Fruit fly (Drosophila melanogaster): ENCODE data around the gene upd1.
A peak's percentile ranks its signal among the peaks of the same experiment; 100 is the strongest.

upd1 gene

dm6 chrX:18309241-18309697, at the start of gene upd1:
Gene upd1, minus strand, starts transcription at chrX:18309291.
- no peak for TF ChIP-seq CG17801 (GFP tag; optimal IDR thresholded peaks at IDR 0.05; ENCODE audit: partially characterized antibody)

dm6 chrX:18358352-18358931, 49.4 kb upstream of the upd1 start, which contains the start of gene CG6106:
Gene CG6106, plus strand, starts transcription at chrX:18358881.
- TF ChIP-seq CG17801 (GFP tag; optimal IDR thresholded peaks at IDR 0.05; ENCODE audit: partially characterized antibody): no peak

DNA sequence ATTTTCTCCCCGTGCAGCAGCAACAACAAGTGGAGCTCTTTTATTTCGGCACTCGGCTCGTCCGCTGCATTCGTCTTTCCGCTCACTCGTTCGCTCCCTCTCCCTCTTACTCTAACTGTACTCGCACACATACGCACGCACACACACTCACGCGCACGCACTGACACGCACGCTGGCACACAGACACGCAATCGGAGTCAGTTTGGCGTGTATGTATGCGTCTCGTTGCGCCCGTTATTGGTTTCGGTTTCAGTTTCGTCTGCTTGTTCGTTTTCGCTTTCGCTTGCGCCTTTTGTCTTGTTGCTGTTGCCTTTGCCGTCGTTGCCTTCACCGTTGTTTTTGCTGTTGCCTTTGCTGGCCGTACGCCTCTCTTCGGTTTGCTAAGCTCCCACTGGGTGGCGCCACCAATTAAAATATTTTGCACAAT, 48.7 kb upstream of the upd1 start:
- no peak for TF ChIP-seq CG17801 (GFP tag; optimal IDR thresholded peaks at IDR 0.05; ENCODE audit: partially characterized antibody)

- TF ChIP-seq CG17801 (GFP tag; optimal IDR thresholded peaks at IDR 0.05; ENCODE audit: partially characterized antibody): no peak
Measured at dm6 chrX:18356141-18356600, 47.1 kb upstream of the upd1 start, which contains the start of gene kairos. Gene kairos, minus strand, starts transcription at chrX:18356191.

dm6 chrX:18350609-18351008, 41.5 kb upstream of the upd1 start:
- no peak for TF ChIP-seq CG17801 (GFP tag; optimal IDR thresholded peaks at IDR 0.05; ENCODE audit: partially characterized antibody)

- TF ChIP-seq CG17801 (GFP tag; optimal IDR thresholded peaks at IDR 0.05; ENCODE audit: partially characterized antibody): no peak
Measured at dm6 chrX:18347641-18348040, 38.5 kb upstream of the upd1 start.

DNA sequence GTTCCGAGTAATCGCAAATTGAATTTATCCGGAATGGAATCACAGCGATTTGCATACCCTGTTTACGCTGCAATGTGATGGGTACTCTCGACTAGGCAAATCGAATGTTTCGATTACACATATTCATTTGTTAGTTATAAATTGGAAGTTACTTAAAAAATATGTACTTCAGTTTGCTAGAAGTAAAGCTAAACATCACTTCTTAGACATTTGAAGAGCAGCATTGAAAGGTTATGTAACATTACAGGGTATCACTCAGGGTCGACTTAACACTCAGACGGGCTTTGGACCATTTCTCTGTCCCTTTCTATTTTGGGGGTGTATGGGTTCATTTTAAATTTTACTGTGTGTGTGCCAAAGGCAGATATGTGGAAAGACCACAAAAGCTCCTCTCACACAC, 31.9 kb upstream of the upd1 start:
- TF ChIP-seq CG17801 (GFP tag; optimal IDR thresholded peaks at IDR 0.05; ENCODE audit: partially characterized antibody): no peak

dm6 chrX:18321358-18321757, 12.3 kb upstream of the upd1 start:
- TF ChIP-seq CG17801 (GFP tag; optimal IDR thresholded peaks at IDR 0.05; ENCODE audit: partially characterized antibody): no peak

dm6 chrX:18320825-18321224, 11.7 kb upstream of the upd1 start, which contains the start of gene CG6023:
Gene CG6023, minus strand, starts transcription at chrX:18321193.
- TF ChIP-seq CG17801 (GFP tag; optimal IDR thresholded peaks at IDR 0.05; ENCODE audit: partially characterized antibody): no peak

DNA sequence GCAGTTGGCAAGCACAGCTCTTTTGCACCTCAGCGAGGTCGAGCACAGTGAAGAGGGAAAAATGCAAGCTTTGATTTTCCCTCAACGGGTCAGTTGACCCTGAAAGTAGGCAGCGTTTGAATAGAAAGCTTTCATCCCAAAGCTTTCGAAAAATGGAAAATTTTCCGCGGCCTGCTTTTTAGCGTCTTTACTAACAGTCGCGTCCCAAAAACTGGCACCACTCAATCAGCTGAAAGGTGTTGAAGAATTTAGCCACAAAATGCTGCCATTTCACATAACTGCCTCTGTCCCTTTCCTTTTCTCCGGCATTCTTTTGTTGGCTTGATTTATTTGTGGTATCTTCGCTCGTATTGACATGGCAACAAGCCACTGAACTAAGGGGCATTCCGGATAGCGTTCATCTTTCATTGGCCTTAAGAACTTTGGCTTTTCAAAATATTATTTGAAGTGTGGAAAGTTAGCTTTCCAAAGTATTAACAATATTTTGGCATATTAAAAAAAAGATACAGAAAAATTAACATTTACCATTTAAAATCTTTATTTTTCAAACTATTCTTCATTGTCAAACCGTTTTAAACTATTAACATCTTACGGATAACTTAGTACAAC, 10.9 kb upstream of the upd1 start:
- TF ChIP-seq CG17801 (GFP tag; optimal IDR thresholded peaks at IDR 0.05; ENCODE audit: partially characterized antibody): peak; percentile 49

- no peak for TF ChIP-seq CG17801 (GFP tag; optimal IDR thresholded peaks at IDR 0.05; ENCODE audit: partially characterized antibody)
Measured at dm6 chrX:18315835-18316234, 6.7 kb upstream of the upd1 start.

DNA sequence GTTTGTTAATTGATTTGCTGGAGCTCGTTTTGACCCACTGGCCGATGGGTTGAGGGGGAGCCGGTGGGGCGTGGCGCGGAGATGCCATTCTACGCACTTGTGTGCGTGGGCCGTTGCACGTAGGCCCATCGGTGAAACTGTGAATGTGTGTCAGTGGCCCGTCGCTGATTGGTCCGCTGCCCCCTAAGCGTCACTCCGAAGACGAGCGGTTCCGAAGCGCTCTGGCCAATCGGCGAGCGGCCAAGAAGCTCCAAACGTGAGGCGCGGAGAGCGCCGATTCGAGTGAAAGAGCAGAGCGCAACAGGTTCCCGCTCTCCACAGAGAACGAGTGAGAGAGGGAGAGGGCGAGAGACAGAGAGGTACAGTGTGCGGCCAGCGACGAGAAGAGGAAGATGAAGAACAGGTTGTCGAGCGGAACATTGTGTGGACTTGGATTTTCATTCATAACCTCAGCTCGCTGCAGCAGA, 3.4 kb upstream of the upd1 start:
- TF ChIP-seq CG17801 (GFP tag; optimal IDR thresholded peaks at IDR 0.05; ENCODE audit: partially characterized antibody): no peak

DNA sequence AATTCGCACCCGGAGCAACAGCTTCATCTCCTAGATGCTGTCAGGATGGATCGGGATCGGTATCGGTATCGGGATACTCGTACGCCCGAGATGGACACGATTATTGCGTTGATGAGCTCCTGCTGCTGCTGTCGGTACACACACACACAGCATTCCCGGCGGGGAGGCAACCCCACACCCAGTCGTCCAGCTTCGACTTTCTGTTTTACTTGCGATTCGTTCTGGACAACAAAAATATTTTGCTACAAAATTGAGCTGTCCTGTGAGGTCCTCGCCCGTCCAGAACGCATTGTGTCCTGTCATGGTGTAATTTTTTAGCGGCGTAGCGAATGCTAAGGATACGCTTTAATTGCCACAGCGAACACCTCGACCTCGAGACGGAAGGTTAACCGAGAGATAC, 1.9 kb upstream of the upd1 start:
- TF ChIP-seq CG17801 (GFP tag; optimal IDR thresholded peaks at IDR 0.05; ENCODE audit: partially characterized antibody): no peak

DNA sequence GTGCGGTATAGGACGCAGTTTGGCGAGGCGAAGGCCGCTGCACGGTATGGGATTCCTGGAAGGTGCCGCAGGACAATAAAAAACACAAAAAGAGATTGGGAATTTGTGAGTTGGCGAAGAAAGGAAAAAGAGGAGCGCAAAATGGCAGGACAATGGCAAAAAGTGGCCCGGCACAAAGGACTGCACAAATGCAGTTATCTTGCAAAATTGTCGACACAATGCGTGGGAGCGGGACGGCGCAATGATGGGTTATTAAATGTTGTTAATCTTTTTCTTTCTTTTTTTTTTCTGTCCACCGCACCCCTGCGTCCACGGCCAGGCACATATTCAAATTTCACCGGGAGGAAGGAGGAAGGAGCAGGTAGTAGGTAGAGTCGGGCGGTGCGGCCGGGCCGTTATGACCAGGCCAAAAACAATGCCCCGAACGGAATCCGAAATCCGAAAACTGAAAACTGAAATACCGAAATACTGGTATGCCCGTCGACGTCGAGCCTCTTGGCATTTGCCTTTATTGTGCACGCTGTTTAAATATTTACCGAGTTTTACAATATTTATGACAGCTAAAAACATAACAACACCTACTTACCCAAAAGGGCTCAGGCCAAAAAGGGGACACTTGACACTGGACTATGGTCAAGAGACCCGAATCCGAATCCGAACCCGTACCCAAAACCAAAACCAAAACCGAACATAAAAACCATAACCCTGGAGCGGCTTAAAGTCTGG, 5.3 kb downstream of the upd1 start:
- TF ChIP-seq CG17801 (GFP tag; optimal IDR thresholded peaks at IDR 0.05; ENCODE audit: partially characterized antibody): no peak

DNA sequence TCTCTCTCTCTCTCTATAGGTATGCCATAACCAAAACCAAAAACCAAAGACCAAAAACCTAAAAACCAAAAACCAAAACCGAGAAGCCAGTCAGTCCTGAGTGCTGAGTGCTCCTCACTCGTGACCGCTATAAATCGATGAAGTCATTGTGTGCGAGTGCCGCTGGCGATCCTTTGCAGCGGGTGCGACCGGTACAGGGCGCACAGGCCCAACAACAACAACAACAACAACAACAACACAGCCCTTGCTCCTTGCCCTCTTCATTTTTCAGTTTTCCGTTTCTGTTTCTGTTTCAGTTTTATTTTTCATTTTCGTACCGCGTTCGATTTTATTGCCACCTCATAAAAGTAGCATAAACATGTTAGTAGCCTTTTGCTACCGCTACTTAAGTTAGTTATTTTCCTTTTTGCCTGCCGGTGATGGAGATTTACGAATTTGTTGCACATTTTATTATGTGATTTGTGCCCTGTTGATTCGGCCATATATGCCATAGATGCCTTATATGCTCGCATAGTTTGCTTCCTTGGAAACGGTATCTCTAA, 8.2 kb downstream of the upd1 start:
- no peak for TF ChIP-seq CG17801 (GFP tag; optimal IDR thresholded peaks at IDR 0.05; ENCODE audit: partially characterized antibody)
